Worm (Caenorhabditis elegans): ENCODE measurements around the gene tdp-1.

Gene tdp-1

DNA sequence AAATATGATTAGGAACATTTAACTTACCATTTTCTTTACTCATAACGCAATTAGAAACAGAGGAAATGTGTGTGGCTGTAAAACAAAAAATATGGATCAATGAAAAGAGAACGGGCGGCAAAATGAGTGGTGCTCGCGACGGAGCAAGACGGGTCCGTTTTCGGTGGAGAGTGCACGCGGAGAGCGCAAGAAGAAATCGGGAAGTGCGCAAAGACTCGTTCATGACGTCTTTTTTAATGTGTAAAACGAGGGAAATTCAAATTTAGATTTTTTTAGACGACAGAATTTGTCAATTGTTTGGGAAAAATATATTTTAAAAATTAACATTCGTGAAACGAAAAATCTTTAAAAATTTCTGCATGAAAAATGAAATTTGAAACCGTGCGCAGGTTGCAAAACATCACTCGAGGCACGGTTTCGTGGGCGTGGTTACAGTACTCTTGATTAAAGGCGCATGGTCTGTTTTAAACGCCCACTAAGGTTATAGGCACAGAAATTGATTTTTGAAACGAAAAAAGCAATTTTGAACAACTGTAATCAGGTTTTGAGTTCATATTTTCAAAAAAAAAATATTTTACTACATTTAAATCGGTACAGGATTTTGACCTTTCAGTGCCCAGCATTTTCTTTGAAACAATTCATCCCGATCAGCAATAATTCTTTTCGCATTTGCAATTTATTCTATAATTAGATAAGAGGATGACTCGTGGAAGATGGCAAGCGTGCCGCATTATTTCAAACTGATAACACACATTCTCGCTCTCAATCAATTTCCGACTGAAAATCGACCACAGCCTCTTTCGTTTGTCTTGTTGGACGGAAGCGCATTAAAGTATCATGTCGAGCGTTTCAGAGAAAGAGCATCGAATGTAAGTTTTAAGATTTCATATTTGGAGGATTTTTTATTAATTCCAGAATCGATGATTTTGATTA, 28.1 kb upstream of the tdp-1 start, which contains the start of the genes szy-20 and C18E9.5:
TSS of gene szy-20 (minus strand) at position 83 of the 933 bp plus-strand sequence.
TSS of gene C18E9.5 (plus strand) at position 730 of the 933 bp plus-strand sequence.
- no peak for TF ChIP-seq flt-1 (GFP tag; IDR thresholded peaks at IDR 0.05)
- peak; percentile 40 for TF ChIP-seq cog-1 (tag; optimal IDR thresholded peaks at IDR 0.05)
- no peak for TF ChIP-seq ztf-23 (GFP tag; IDR thresholded peaks at IDR 0.05)
- TF ChIP-seq med-1 (GFP tag; optimal IDR thresholded peaks at IDR 0.05; ENCODE audit: insufficient read depth) = no peak
- no peak for TF ChIP-seq tab-1 (GFP tag; IDR thresholded peaks at IDR 0.05)
- TF ChIP-seq ref-1 (GFP tag; conservative IDR thresholded peaks at IDR 0.05) = no peak

- TF ChIP-seq tab-1 (GFP tag; IDR thresholded peaks at IDR 0.05) = no peak
Measured at ce11 chrII:8973516-8974043, 24.0 kb upstream of the tdp-1 start, which contains the start of gene tomm-40. Gene tomm-40, minus strand, starts transcription at chrII:8973566.

- TF ChIP-seq tab-1 (GFP tag; IDR thresholded peaks at IDR 0.05) = no peak
- no peak for TF ChIP-seq flt-1 (GFP tag; IDR thresholded peaks at IDR 0.05)
- no peak for TF ChIP-seq med-1 (GFP tag; optimal IDR thresholded peaks at IDR 0.05; ENCODE audit: insufficient read depth)
- no peak for TF ChIP-seq klf-2 (GFP tag; conservative IDR thresholded peaks at IDR 0.05)
- TF ChIP-seq ref-1 (GFP tag; conservative IDR thresholded peaks at IDR 0.05) = no peak
- no peak for TF ChIP-seq ztf-23 (GFP tag; IDR thresholded peaks at IDR 0.05)
- no peak for TF ChIP-seq cog-1 (tag; optimal IDR thresholded peaks at IDR 0.05)
- TF ChIP-seq T22C8.4 (GFP tag; IDR thresholded peaks at IDR 0.05) = no peak
Measured at ce11 chrII:8982683-8983082, 14.9 kb upstream of the tdp-1 start, which contains the start of gene C18E9.7. Gene C18E9.7, minus strand, starts transcription at chrII:8982783.

ce11 chrII:8987962-8988361, 9.7 kb upstream of the tdp-1 start, which contains the start of gene C18E9.8:
Gene C18E9.8, minus strand, starts transcription at chrII:8988062.
- no peak for TF ChIP-seq tab-1 (GFP tag; IDR thresholded peaks at IDR 0.05)
- no peak for TF ChIP-seq klf-2 (GFP tag; conservative IDR thresholded peaks at IDR 0.05)
- no peak for TF ChIP-seq flt-1 (GFP tag; IDR thresholded peaks at IDR 0.05)
- TF ChIP-seq cog-1 (tag; optimal IDR thresholded peaks at IDR 0.05) = no peak
- no peak for TF ChIP-seq ztf-23 (GFP tag; IDR thresholded peaks at IDR 0.05)
- TF ChIP-seq ztf-29 (GFP tag; IDR thresholded peaks at IDR 0.05) = no peak
- TF ChIP-seq med-1 (GFP tag; optimal IDR thresholded peaks at IDR 0.05; ENCODE audit: insufficient read depth) = no peak
- no peak for TF ChIP-seq T22C8.4 (GFP tag; IDR thresholded peaks at IDR 0.05)
- TF ChIP-seq ref-1 (GFP tag; conservative IDR thresholded peaks at IDR 0.05) = no peak

DNA sequence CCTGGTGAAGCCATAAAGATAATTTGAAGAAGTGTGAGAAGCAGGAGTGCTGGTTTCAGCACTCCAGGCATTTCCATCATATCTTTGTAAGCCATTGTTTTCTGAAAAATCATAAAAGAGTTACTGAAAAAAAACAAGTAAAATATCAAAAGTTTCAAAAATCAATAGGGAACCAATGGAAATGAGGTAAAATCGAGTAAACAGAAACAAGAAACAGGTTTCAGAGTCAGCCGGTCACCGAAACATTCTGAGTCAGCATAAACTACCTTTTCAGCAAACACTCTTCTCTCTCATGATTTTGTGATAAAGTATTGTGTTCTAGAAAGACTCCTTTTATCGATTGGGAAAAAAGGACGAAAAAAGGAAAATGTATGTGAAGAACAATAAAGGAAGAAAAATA, 8.2 kb upstream of the tdp-1 start, which contains the start of gene C18E9.9:
TSS of gene C18E9.9 (minus strand) at position 101 of the 400 bp plus-strand sequence.
- no peak for TF ChIP-seq flt-1 (GFP tag; IDR thresholded peaks at IDR 0.05)
- TF ChIP-seq ref-1 (GFP tag; conservative IDR thresholded peaks at IDR 0.05) = no peak
- TF ChIP-seq ztf-29 (GFP tag; IDR thresholded peaks at IDR 0.05) = no peak
- TF ChIP-seq tab-1 (GFP tag; IDR thresholded peaks at IDR 0.05) = no peak
- TF ChIP-seq ztf-23 (GFP tag; IDR thresholded peaks at IDR 0.05) = no peak
- TF ChIP-seq T22C8.4 (GFP tag; IDR thresholded peaks at IDR 0.05) = no peak
- TF ChIP-seq med-1 (GFP tag; optimal IDR thresholded peaks at IDR 0.05; ENCODE audit: insufficient read depth) = no peak
- no peak for TF ChIP-seq klf-2 (GFP tag; conservative IDR thresholded peaks at IDR 0.05)
- TF ChIP-seq cog-1 (tag; optimal IDR thresholded peaks at IDR 0.05) = no peak

ce11 chrII:8990267-8990666, 7.4 kb upstream of the tdp-1 start:
- TF ChIP-seq ref-1 (GFP tag; conservative IDR thresholded peaks at IDR 0.05) = no peak
- no peak for TF ChIP-seq T22C8.4 (GFP tag; IDR thresholded peaks at IDR 0.05)
- TF ChIP-seq tab-1 (GFP tag; IDR thresholded peaks at IDR 0.05) = no peak
- no peak for TF ChIP-seq med-1 (GFP tag; optimal IDR thresholded peaks at IDR 0.05; ENCODE audit: insufficient read depth)
- TF ChIP-seq klf-2 (GFP tag; conservative IDR thresholded peaks at IDR 0.05) = no peak
- no peak for TF ChIP-seq cog-1 (tag; optimal IDR thresholded peaks at IDR 0.05)
- TF ChIP-seq ztf-23 (GFP tag; IDR thresholded peaks at IDR 0.05) = no peak
- no peak for TF ChIP-seq flt-1 (GFP tag; IDR thresholded peaks at IDR 0.05)
- no peak for TF ChIP-seq ztf-29 (GFP tag; IDR thresholded peaks at IDR 0.05)

DNA sequence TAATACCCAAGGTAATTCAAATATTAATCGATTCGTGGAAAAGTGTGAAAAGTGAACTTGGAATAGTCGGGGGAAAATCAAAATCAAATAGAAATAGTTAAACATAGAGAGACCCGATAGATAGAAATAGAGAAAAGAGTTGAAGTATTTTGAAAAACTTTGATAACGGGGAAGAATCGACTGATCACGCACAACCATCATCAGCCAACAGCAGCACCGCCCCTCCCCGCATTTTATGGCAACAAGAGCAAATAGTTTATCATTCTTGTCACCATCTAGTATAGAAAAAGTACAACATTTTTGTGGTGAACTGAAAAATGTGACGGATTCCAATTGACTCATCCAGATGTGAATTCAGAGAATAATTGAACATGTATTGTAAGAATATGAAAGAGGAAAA, 6.0 kb upstream of the tdp-1 start:
- no peak for TF ChIP-seq cog-1 (tag; optimal IDR thresholded peaks at IDR 0.05)
- no peak for TF ChIP-seq ztf-29 (GFP tag; IDR thresholded peaks at IDR 0.05)
- TF ChIP-seq ref-1 (GFP tag; conservative IDR thresholded peaks at IDR 0.05) = no peak
- no peak for TF ChIP-seq ztf-23 (GFP tag; IDR thresholded peaks at IDR 0.05)
- no peak for TF ChIP-seq tab-1 (GFP tag; IDR thresholded peaks at IDR 0.05)
- TF ChIP-seq med-1 (GFP tag; optimal IDR thresholded peaks at IDR 0.05; ENCODE audit: insufficient read depth) = no peak
- TF ChIP-seq klf-2 (GFP tag; conservative IDR thresholded peaks at IDR 0.05) = no peak
- no peak for TF ChIP-seq flt-1 (GFP tag; IDR thresholded peaks at IDR 0.05)
- no peak for TF ChIP-seq T22C8.4 (GFP tag; IDR thresholded peaks at IDR 0.05)

DNA sequence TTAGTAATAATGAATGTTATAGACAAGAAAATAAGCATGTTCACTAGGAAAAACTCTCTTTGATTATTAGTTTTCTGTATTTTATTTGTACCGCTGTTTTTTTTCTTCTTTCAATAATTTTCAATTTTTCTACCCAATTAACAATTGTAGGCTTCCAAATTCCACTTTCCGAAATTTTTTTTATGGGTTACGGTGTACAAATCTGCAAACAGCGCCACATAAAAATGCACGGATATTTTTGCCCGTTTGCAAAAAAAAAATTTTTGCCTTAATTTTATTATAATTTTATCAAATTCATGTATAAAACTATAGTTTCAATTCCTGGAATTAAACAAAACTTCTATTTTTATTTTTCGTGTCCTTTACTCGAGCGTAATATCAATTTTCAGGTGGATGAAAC, 4.8 kb upstream of the tdp-1 start, which contains the start of gene ooc-5:
TSS of gene ooc-5 (plus strand) at position 381 of the 400 bp plus-strand sequence.
- no peak for TF ChIP-seq ztf-23 (GFP tag; IDR thresholded peaks at IDR 0.05)

ce11 chrII:8994336-8994735, 3.3 kb upstream of the tdp-1 start, which contains the start of gene F44G4.1:
Gene F44G4.1, plus strand, starts transcription at chrII:8994636.
- TF ChIP-seq ref-1 (GFP tag; conservative IDR thresholded peaks at IDR 0.05) = no peak
- TF ChIP-seq flt-1 (GFP tag; IDR thresholded peaks at IDR 0.05) = no peak

DNA sequence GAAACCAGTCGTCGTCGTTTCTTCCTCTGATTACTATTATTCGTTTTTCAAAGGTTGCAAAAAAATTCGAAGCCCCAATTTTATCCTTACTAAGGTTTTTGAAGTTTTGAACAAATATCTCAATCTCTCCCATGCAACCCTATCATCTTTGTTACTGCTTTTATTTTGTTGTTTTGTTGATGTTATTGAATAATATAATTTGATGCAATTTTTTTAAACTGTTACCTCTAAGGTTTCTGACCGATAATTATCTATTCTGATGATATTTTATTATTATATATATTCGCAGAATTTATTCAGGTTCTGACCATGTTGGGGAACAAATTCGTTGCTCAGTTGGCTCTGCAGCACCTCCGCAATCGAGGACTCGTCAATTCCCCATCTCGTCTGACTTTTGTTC, 1.6 kb upstream of the tdp-1 start, which contains the start of gene ndub-2:
TSS of gene ndub-2 (plus strand) at position 301 of the 400 bp plus-strand sequence.
- TF ChIP-seq flt-1 (GFP tag; IDR thresholded peaks at IDR 0.05) (no peak), klf-2 (GFP tag; conservative IDR thresholded peaks at IDR 0.05) (no peak), ref-1 (GFP tag; conservative IDR thresholded peaks at IDR 0.05) (no peak), med-1 (GFP tag; optimal IDR thresholded peaks at IDR 0.05; ENCODE audit: insufficient read depth) (no peak), cog-1 (tag; optimal IDR thresholded peaks at IDR 0.05) (no peak), T22C8.4 (GFP tag; IDR thresholded peaks at IDR 0.05) (no peak), ztf-29 (GFP tag; IDR thresholded peaks at IDR 0.05) (no peak), tab-1 (GFP tag; IDR thresholded peaks at IDR 0.05) (no peak), ztf-23 (GFP tag; IDR thresholded peaks at IDR 0.05) (no peak)

All from whole organism, midembryonic.